Fruit fly (Drosophila melanogaster) whole organism, embryonic: ENCODE data around the gene CG15043.

Experiments
- CG10431 ChIP-seq: fragments of 200-800 bp; sonication (Bioruptor generic); optimal IDR thresholded peaks from 3 replicates; lab custom pipeline; 2018; ENCODE audit warnings: missing biosample characterization, mild to moderate bottlenecking, missing genetic modification characterization
- CG10565 ChIP-seq: fragments of 200-800 bp; sonication (Bioruptor generic); optimal IDR thresholded peaks from 3 replicates; lab custom pipeline; 2016; ENCODE audit warnings: missing biosample characterization, mild to moderate bottlenecking, missing genetic modification characterization
- CG1233 ChIP-seq: fragments of 200-800 bp; sonication (Bioruptor generic); optimal IDR thresholded peaks from 4 replicates; lab custom pipeline; 2018; ENCODE audit warnings: missing biosample characterization, mild to moderate bottlenecking, missing genetic modification characterization
- CG12659 ChIP-seq: fragments of 200-800 bp; sonication (Bioruptor generic); optimal IDR thresholded peaks from 3 replicates; lab custom pipeline; 2017; ENCODE audit warnings: mild to moderate bottlenecking, missing biosample characterization, missing genetic modification reagents, missing genetic modification characterization
- CG14710 ChIP-seq: fragments of 200-800 bp; sonication (Bioruptor generic); optimal IDR thresholded peaks from 3 replicates; lab custom pipeline; 2019; ENCODE audit warnings: missing biosample characterization, mild to moderate bottlenecking, missing genetic modification characterization, moderate library complexity
- CG15696 ChIP-seq: fragments of 200-800 bp; sonication (Bioruptor generic); optimal IDR thresholded peaks from 2 replicates; lab custom pipeline; 2019; ENCODE audit warnings: missing biosample characterization, mild to moderate bottlenecking, missing genetic modification characterization, moderate library complexity
- CG18011 ChIP-seq: fragments of 200-800 bp; sonication (Bioruptor generic); optimal IDR thresholded peaks from 2 replicates; lab custom pipeline; 2017; ENCODE audit warnings: missing biosample characterization, missing genetic modification characterization, mild to moderate bottlenecking, moderate library complexity, missing genotype
- CG2129 ChIP-seq: fragments of 200-800 bp; sonication (Bioruptor generic); IDR thresholded peaks from 2 replicates; pipeline ENCODE4 v1.3.6; 2022; ENCODE audit warnings: missing biosample characterization, missing genetic modification characterization; ENCODE audit not compliant: partially characterized antibody
- CG2678 ChIP-seq: fragments of 200-800 bp; sonication (Bioruptor generic); optimal IDR thresholded peaks from 3 replicates; lab custom pipeline; 2019; ENCODE audit warnings: missing biosample characterization, mild to moderate bottlenecking, missing genetic modification characterization, moderate library complexity
- CG2712 ChIP-seq: fragments of 200-800 bp; optimal IDR thresholded peaks from 3 replicates; lab custom pipeline; 2019; ENCODE audit warnings: missing biosample characterization, mild to moderate bottlenecking, missing genetic modification characterization, moderate library complexity
- CG30020 ChIP-seq: fragments of 200-800 bp; optimal IDR thresholded peaks from 2 replicates; lab custom pipeline; 2019; ENCODE audit warnings: missing biosample characterization, mild to moderate bottlenecking, missing genetic modification characterization, moderate library complexity
- CG3163 ChIP-seq: fragments of 200-800 bp; sonication (Bioruptor generic); optimal IDR thresholded peaks from 3 replicates; lab custom pipeline; 2016; ENCODE audit warnings: missing biosample characterization, missing genetic modification characterization
- CG33213 ChIP-seq: fragments of 200-800 bp; sonication (Bioruptor generic); optimal IDR thresholded peaks from 3 replicates; lab custom pipeline; 2016; ENCODE audit warnings: missing biosample characterization, missing genetic modification characterization
- CG3407 ChIP-seq: fragments of 200-800 bp; sonication (Bioruptor generic); optimal IDR thresholded peaks from 2 replicates; lab custom pipeline; 2018; ENCODE audit warnings: missing biosample characterization, mild to moderate bottlenecking, missing genetic modification characterization
- CG4730 ChIP-seq: fragments of 200-800 bp; sonication (Bioruptor generic); IDR thresholded peaks from 2 replicates; pipeline ENCODE4 v1.3.6; 2022; ENCODE audit warnings: missing biosample characterization, missing genetic modification characterization
- CG6689 ChIP-seq: fragments of 200-800 bp; sonication (Bioruptor generic); IDR thresholded peaks from 2 replicates; pipeline ENCODE4 v1.3.6; 2022; ENCODE audit warnings: missing biosample characterization, missing genetic modification characterization
- CG7928 ChIP-seq: fragments of 200-800 bp; sonication (Bioruptor generic); optimal IDR thresholded peaks from 2 replicates; lab custom pipeline; 2017; ENCODE audit warnings: missing biosample characterization, mild to moderate bottlenecking, missing genetic modification characterization
- CG8089 ChIP-seq: fragments of 200-800 bp; sonication (Bioruptor generic); optimal IDR thresholded peaks from 3 replicates; lab custom pipeline; 2016; ENCODE audit warnings: missing biosample characterization, missing genetic modification characterization
- Camta ChIP-seq: fragments of 200-800 bp; sonication (Bioruptor generic); optimal IDR thresholded peaks from 2 replicates; lab custom pipeline; 2016; ENCODE audit warnings: missing biosample characterization, missing genetic modification characterization
- Dad ChIP-seq: fragments of 200-800 bp; sonication (Bioruptor generic); optimal IDR thresholded peaks from 3 replicates; lab custom pipeline; 2016; ENCODE audit warnings: missing biosample characterization, missing genetic modification characterization
- Deaf1 ChIP-seq: fragments of 200-800 bp; optimal IDR thresholded peaks from 3 replicates; lab custom pipeline; 2019; ENCODE audit warnings: missing biosample characterization, mild to moderate bottlenecking, missing genetic modification characterization, moderate library complexity
- E2f2 ChIP-seq: fragments of 200-800 bp; sonication (Bioruptor generic); IDR thresholded peaks from 2 replicates; pipeline ENCODE4 v1.3.6; 2022; ENCODE audit warnings: missing biosample characterization, missing genetic modification characterization
- Eip74EF ChIP-seq, 2 experiments: fragments of 200-800 bp in 1 of 2; fragments of >200 bp in 1 of 2; sonication (Bioruptor generic) in 1 of 2; optimal IDR thresholded peaks; 2 replicates each; lab custom pipeline; 2017 to 2019; ENCODE audit warnings: missing biosample characterization in 2 of 2, missing genetic modification characterization in 2 of 2, mild to moderate bottlenecking in 1 of 2, moderate library complexity in 1 of 2
- Fer3 ChIP-seq: fragments of 200-800 bp; sonication (Bioruptor generic); optimal IDR thresholded peaks from 2 replicates; lab custom pipeline; 2018; ENCODE audit warnings: missing biosample characterization, mild to moderate bottlenecking, missing genetic modification characterization, moderate library complexity
- Gsc ChIP-seq: fragments of 200-800 bp; sonication (Bioruptor generic); IDR thresholded peaks from 2 replicates; pipeline ENCODE4 v1.3.6; 2022; ENCODE audit warnings: missing biosample characterization, missing genetic modification characterization
- HLH3B ChIP-seq: fragments of 200-800 bp; sonication (Bioruptor generic); IDR thresholded peaks from 2 replicates; pipeline ENCODE4 v1.3.6; 2022; ENCODE audit warnings: missing biosample characterization, missing genetic modification characterization
- Hr39 ChIP-seq: fragments of >200 bp; optimal IDR thresholded peaks from 2 replicates; lab custom pipeline; 2017
- Kr ChIP-seq: fragments of 200-800 bp; sonication (Bioruptor generic); optimal IDR thresholded peaks from 2 replicates; lab custom pipeline; 2017; ENCODE audit warnings: missing biosample characterization, mild to moderate bottlenecking, missing genetic modification characterization
- MTF-1 ChIP-seq: fragments of 200-800 bp; sonication (Bioruptor generic); optimal IDR thresholded peaks from 2 replicates; lab custom pipeline; 2018; ENCODE audit warnings: missing biosample characterization, mild to moderate bottlenecking, missing genetic modification characterization, borderline replicate concordance
- NC2α ChIP-seq: fragments of 200-800 bp; sonication (Bioruptor generic); optimal IDR thresholded peaks from 2 replicates; lab custom pipeline; 2016; ENCODE audit warnings: missing biosample characterization, missing genetic modification characterization
- NFAT ChIP-seq: fragments of 200-800 bp; sonication (Bioruptor generic); IDR thresholded peaks from 2 replicates; pipeline ENCODE4 v1.3.6; 2022; ENCODE audit warnings: missing biosample characterization, missing genetic modification characterization
- PHDP ChIP-seq: fragments of 200-800 bp; sonication (Bioruptor generic); optimal IDR thresholded peaks from 3 replicates; lab custom pipeline; 2018; ENCODE audit warnings: missing biosample characterization, mild to moderate bottlenecking, missing genetic modification characterization, moderate library complexity
- Rfx ChIP-seq: fragments of 200-800 bp; sonication (Bioruptor generic); IDR thresholded peaks from 2 replicates; pipeline ENCODE4 v1.3.6; 2022; ENCODE audit warnings: missing biosample characterization, missing genetic modification characterization
- Rx ChIP-seq: fragments of 200-800 bp; sonication (Bioruptor generic); IDR thresholded peaks from 2 replicates; pipeline ENCODE4 v1.3.6; 2022; ENCODE audit warnings: missing biosample characterization, missing genetic modification characterization
- YL-1 ChIP-seq: fragments of 200-800 bp; sonication (Bioruptor generic); optimal IDR thresholded peaks from 3 replicates; lab custom pipeline; 2017; ENCODE audit warnings: missing biosample characterization, mild to moderate bottlenecking, missing genetic modification characterization
- caup ChIP-seq: fragments of 200-800 bp; sonication (Bioruptor generic); optimal IDR thresholded peaks from 3 replicates; lab custom pipeline; 2017; ENCODE audit warnings: missing biosample characterization, mild to moderate bottlenecking, missing genetic modification characterization, moderate library complexity; ENCODE audit not compliant: severe bottlenecking
- corto ChIP-seq: fragments of 200-800 bp; sonication (Bioruptor generic); optimal IDR thresholded peaks from 2 replicates; lab custom pipeline; 2016; ENCODE audit warnings: missing biosample characterization, mild to moderate bottlenecking, missing genetic modification characterization, moderate library complexity
- dmrt11E ChIP-seq: fragments of 200-800 bp; sonication (Bioruptor generic); optimal IDR thresholded peaks from 3 replicates; lab custom pipeline; 2018; ENCODE audit warnings: missing biosample characterization, mild to moderate bottlenecking, missing genetic modification characterization, moderate library complexity
- eve ChIP-seq, 2 experiments: fragments of >200 bp; optimal IDR thresholded peaks; 2 replicates each; lab custom pipeline; 2017; ENCODE audit warnings: missing biosample characterization in 2 of 2, missing genetic modification characterization in 2 of 2
- eyg ChIP-seq: fragments of 200-800 bp; sonication (Bioruptor generic); optimal IDR thresholded peaks from 3 replicates; lab custom pipeline; 2016; ENCODE audit warnings: missing biosample characterization, missing genetic modification characterization
- jigr1 ChIP-seq: fragments of 200-800 bp; sonication (Bioruptor generic); IDR thresholded peaks from 3 replicates; pipeline ENCODE4 v1.3.6; 2022; ENCODE audit warnings: missing biosample characterization, missing genetic modification characterization
- kah ChIP-seq: fragments of 200-800 bp; sonication (Bioruptor generic); optimal IDR thresholded peaks from 2 replicates; lab custom pipeline; 2018; ENCODE audit warnings: missing biosample characterization, mild to moderate bottlenecking, missing genetic modification characterization
- nmo ChIP-seq: fragments of 200-800 bp; sonication (Bioruptor generic); optimal IDR thresholded peaks from 2 replicates; lab custom pipeline; 2018; ENCODE audit warnings: missing biosample characterization, mild to moderate bottlenecking, missing genetic modification characterization, moderate library complexity
- peb ChIP-seq: fragments of 200-800 bp; sonication (Bioruptor generic); IDR thresholded peaks from 2 replicates; pipeline ENCODE4 v1.3.6; 2022; ENCODE audit warnings: missing biosample characterization, missing genetic modification characterization
- phol ChIP-seq: fragments of 200-800 bp; sonication (Bioruptor generic); optimal IDR thresholded peaks from 3 replicates; lab custom pipeline; 2018; ENCODE audit warnings: missing biosample characterization, mild to moderate bottlenecking, missing genetic modification characterization, moderate library complexity
- pnt ChIP-seq: fragments of 200-800 bp; sonication (Bioruptor generic); optimal IDR thresholded peaks from 3 replicates; lab custom pipeline; 2016; ENCODE audit warnings: missing biosample characterization, missing genetic modification characterization
- scrt ChIP-seq: fragments of 200-800 bp; sonication (Bioruptor generic); optimal IDR thresholded peaks from 2 replicates; lab custom pipeline; 2018; ENCODE audit warnings: missing biosample characterization, mild to moderate bottlenecking, missing genetic modification characterization, moderate library complexity
- tap ChIP-seq: fragments of 200-800 bp; optimal IDR thresholded peaks from 3 replicates; lab custom pipeline; 2019; ENCODE audit warnings: missing biosample characterization, mild to moderate bottlenecking, missing genetic modification characterization, moderate library complexity

Gene CG15043

dm6 chrX:18506639-18507528 is 12.9 kb upstream of the CG15043 start (continued):
- TF ChIP-seq CG30020 (tag; lab: Kevin White, UChicago) (no peak), Gsc (GFP tag; lab: Robert Waterston, UW) (no peak), corto (GFP tag; lab: Kevin White, UChicago) (peak; percentile 34), CG1233 (peak; percentile 67), CG3163 (GFP tag; lab: Kevin White, UChicago) (peak; percentile 43), Kr (GFP tag; lab: Kevin White, UChicago) (no peak), CG2129 (GFP tag; lab: Robert Waterston, UW) (no peak), Rx (peak; percentile 79), pnt (GFP tag; lab: Kevin White, UChicago) (peak; percentile 75), HLH3B (peak; percentile 91), CG2678 (tag; lab: Kevin White, UChicago) (peak; percentile 78), CG3407 (GFP tag; lab: Kevin White, UChicago) (peak; percentile 26), eve (GFP tag; optimal IDR thresholded peaks at IDR 0.05; lab: Kevin White, UChicago) (no peak), CG33213 (peak; percentile 84), eyg (GFP tag; lab: Kevin White, UChicago) (peak; percentile 50), MTF-1 (GFP tag; lab: Kevin White, UChicago) (peak; percentile 63), E2f2 (peak; percentile 55), Deaf1 (tag; lab: Kevin White, UChicago) (peak; percentile 36), scrt (GFP tag; lab: Kevin White, UChicago) (peak; percentile 61), phol (peak; percentile 79), CG10565 (GFP tag; lab: Kevin White, UChicago) (peak; percentile 38), CG10431 (GFP tag; lab: Kevin White, UChicago) (no peak), Eip74EF (GFP tag; optimal IDR thresholded peaks at IDR 0.05; lab: Kevin White, UChicago) (peak in 1 of 2 experiments; percentile 58), Rfx (GFP tag; lab: Robert Waterston, UW) (peak; percentile 83), NC2α (GFP tag; lab: Kevin White, UChicago) (peak; percentile 34), nmo (GFP tag; lab: Kevin White, UChicago) (peak; percentile 67), CG18011 (GFP tag; lab: Kevin White, UChicago) (peak; percentile 68), peb (peak; percentile 65; the same call in 1 of the 2 replicates), Hr39 (lab: Kevin White, UChicago) (no peak), CG4730 (GFP tag; lab: Robert Waterston, UW) (peak; percentile 68), Camta (GFP tag; lab: Kevin White, UChicago) (peak; percentile 64), CG7928 (no peak), caup (GFP tag; lab: Kevin White, UChicago) (peak; percentile 74), CG2712 (tag; lab: Kevin White, UChicago) (peak; percentile 78), tap (tag; lab: Kevin White, UChicago) (peak; percentile 59), PHDP (tag; lab: Kevin White, UChicago) (peak; percentile 79), kah (GFP tag; lab: Kevin White, UChicago) (peak; percentile 1), CG15696 (tag; lab: Kevin White, UChicago) (peak; percentile 9), CG6689 (peak; percentile 85), Fer3 (peak; percentile 67), YL-1 (no peak), Dad (GFP tag; lab: Kevin White, UChicago) (peak; percentile 44), CG12659 (peak; percentile 60), jigr1 (GFP tag; lab: Robert Waterston, UW) (no peak), NFAT (peak; percentile 69), dmrt11E (tag; lab: Kevin White, UChicago) (peak; percentile 60), CG8089 (peak; percentile 67), CG14710 (peak; percentile 64)
